Fruit fly (Drosophila melanogaster): Measurements from ENCODE around the gene Got2.

Gene Got2

DNA sequence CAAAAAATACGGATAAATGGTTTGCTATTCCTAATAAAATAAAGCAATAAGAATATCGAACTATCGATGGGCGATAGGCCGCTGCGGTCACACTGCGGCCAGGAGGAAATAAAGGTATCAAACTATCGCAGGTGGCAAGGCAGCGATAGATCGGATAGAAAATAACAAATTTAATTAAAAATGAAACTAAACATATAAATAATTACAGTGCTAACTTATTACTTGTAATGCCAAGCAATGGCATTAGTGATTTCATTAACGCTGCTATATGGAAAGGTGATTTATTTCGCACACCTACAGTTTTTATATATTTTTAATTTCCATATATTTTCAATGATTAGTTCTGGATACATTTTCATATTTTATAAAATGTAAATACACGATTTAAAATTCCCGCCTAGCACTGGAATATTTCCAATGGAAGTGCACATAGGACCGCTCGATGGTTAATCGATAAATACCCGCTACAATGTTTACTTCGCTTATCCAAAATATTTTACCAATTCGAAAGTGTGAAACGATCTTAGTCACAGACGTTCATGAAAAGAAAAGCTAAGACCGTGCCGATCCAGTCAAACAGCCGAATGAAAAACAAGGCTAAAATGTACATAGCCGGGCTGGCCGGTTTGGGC lies 6.7 kb downstream of the Got2 start, which contains the start of the genes CG15356 and CG15362 (continued):
- TF ChIP-seq CG9609 (GFP tag; optimal IDR thresholded peaks at IDR 0.05) (no peak), Nf-YA (GFP tag; IDR thresholded peaks at IDR 0.05) (no peak), hkb (optimal IDR thresholded peaks at IDR 0.05) (no peak), hkb (GFP tag; IDR thresholded peaks at IDR 0.05) (no peak), CG12744 (GFP tag; optimal IDR thresholded peaks at IDR 0.05) (no peak), CG10654 (GFP tag; optimal IDR thresholded peaks at IDR 0.05) (no peak), dmrt99B (tag; optimal IDR thresholded peaks at IDR 0.05) (no peak), CG34376 (GFP tag; optimal IDR thresholded peaks at IDR 0.05) (peak; percentile 22), CG10979 (tag; optimal IDR thresholded peaks at IDR 0.05) (peak; percentile 17), bcd (GFP tag; optimal IDR thresholded peaks at IDR 0.05) (peak; percentile 62), jing (GFP tag; optimal IDR thresholded peaks at IDR 0.05) (no peak), fd102C (GFP tag; optimal IDR thresholded peaks at IDR 0.05) (no peak), CG6791 (GFP tag; IDR thresholded peaks at IDR 0.05; ENCODE audit: partially characterized antibody) (peak; percentile 99), ab (GFP tag; optimal IDR thresholded peaks at IDR 0.05) (no peak), Nf-YB (GFP tag; optimal IDR thresholded peaks at IDR 0.05) (no peak), Doc3 (GFP tag; IDR thresholded peaks at IDR 0.05; ENCODE audit: partially characterized antibody) (peak; percentile 95), Oli (tag; optimal IDR thresholded peaks at IDR 0.05) (no peak), CG10543 (GFP tag; optimal IDR thresholded peaks at IDR 0.05) (peak; percentile 1), ase (GFP tag; IDR thresholded peaks at IDR 0.05) (no peak), ro (GFP tag; IDR thresholded peaks at IDR 0.05) (no peak), nerfin-2 (GFP tag; IDR thresholded peaks at IDR 0.05; ENCODE audit: partially characterized antibody) (peak; percentile 99), CG9437 (GFP tag; optimal IDR thresholded peaks at IDR 0.05) (no peak), NC2β (GFP tag; optimal IDR thresholded peaks at IDR 0.05) (no peak), sug (tag; optimal IDR thresholded peaks at IDR 0.05) (peak; percentile 45), CG12155 (GFP tag; optimal IDR thresholded peaks at IDR 0.05) (peak; percentile 44), lola (GFP tag; optimal IDR thresholded peaks at IDR 0.05) (peak in 1 of 3 experiments; percentile 16), CG8359 (GFP tag; optimal IDR thresholded peaks at IDR 0.05; ENCODE audit: borderline replicate concordance) (no peak), CG5953 (GFP tag; IDR thresholded peaks at IDR 0.05) (no peak), HLH3B (GFP tag; IDR thresholded peaks at IDR 0.05) (no peak), CG7372 (GFP tag; IDR thresholded peaks at IDR 0.05) (no peak), Trl (optimal IDR thresholded peaks at IDR 0.05) (no peak), Trl (GFP tag; optimal IDR thresholded peaks at IDR 0.05) (no peak), CG18476 (GFP tag; optimal IDR thresholded peaks at IDR 0.05) (peak; percentile 13), CG6765 (GFP tag; optimal IDR thresholded peaks at IDR 0.05) (no peak), mirr (GFP tag; optimal IDR thresholded peaks at IDR 0.05) (no peak), Ravus (GFP tag; IDR thresholded peaks at IDR 0.05) (no peak), CG14014 (GFP tag; IDR thresholded peaks at IDR 0.05) (no peak), mld (GFP tag; IDR thresholded peaks at IDR 0.05; ENCODE audit: partially characterized antibody) (peak; percentile 98), Hmr (GFP tag; optimal IDR thresholded peaks at IDR 0.05) (no peak), insv (GFP tag; optimal IDR thresholded peaks at IDR 0.05) (peak in 1 of 2 experiments; percentile 71), ci (GFP tag; IDR thresholded peaks at IDR 0.05) (no peak), NC2α (GFP tag; optimal IDR thresholded peaks at IDR 0.05) (no peak), pho (GFP tag; optimal IDR thresholded peaks at IDR 0.05) (no peak), ewg (GFP tag; optimal IDR thresholded peaks at IDR 0.05) (no peak), ERR (GFP tag; optimal IDR thresholded peaks at IDR 0.05) (no peak), klu (GFP tag; IDR thresholded peaks at IDR 0.05) (no peak), CG6813 (GFP tag; optimal IDR thresholded peaks at IDR 0.05) (no peak), Xrp1 (GFP tag; IDR thresholded peaks at IDR 0.05) (no peak)

Data from whole organism, embryonic.